Worm (Caenorhabditis elegans) whole organism, late embryonic: ENCODE results near the gene R53.4.

Source experiments
- C08G9.2 ChIP-seq: sonication (generic microtip); optimal IDR thresholded peaks from 2 replicates; lab custom pipeline; 2016; ENCODE audit warnings: mild to moderate bottlenecking, missing genetic modification characterization, moderate library complexity, missing compliant biosample characterization
- C38D4.7 ChIP-seq: fragments of 200-800 bp; sonication (Bioruptor generic); optimal IDR thresholded peaks from 2 replicates; lab custom pipeline; 2018; ENCODE audit warnings: mild to moderate bottlenecking, missing genetic modification characterization, moderate library complexity, missing compliant biosample characterization
- K09A11.1 ChIP-seq: sonication (generic microtip); optimal IDR thresholded peaks from 2 replicates; lab custom pipeline; 2017; ENCODE audit warnings: antibody characterized with exemption, mild to moderate bottlenecking, missing genetic modification characterization, missing compliant biosample characterization; ENCODE audit not compliant: insufficient read depth
- T23F11.4 ChIP-seq: fragments of 200-800 bp; sonication (Bioruptor generic); optimal IDR thresholded peaks from 2 replicates; lab custom pipeline; 2018; ENCODE audit warnings: mild to moderate bottlenecking, missing genetic modification characterization, missing compliant biosample characterization
- Y22D7AL.16 ChIP-seq: sonication (generic microtip); optimal IDR thresholded peaks from 2 replicates; lab custom pipeline; 2016; ENCODE audit warnings: missing genetic modification characterization, missing compliant biosample characterization
- ceh-18 ChIP-seq: sonication (generic microtip); optimal IDR thresholded peaks from 2 replicates; lab custom pipeline; 2016; ENCODE audit warnings: missing genetic modification characterization, missing compliant biosample characterization
- ceh-19 ChIP-seq: fragments of 200-800 bp; sonication (Bioruptor generic); optimal IDR thresholded peaks from 2 replicates; lab custom pipeline; 2018; ENCODE audit warnings: mild to moderate bottlenecking, missing genetic modification characterization, missing compliant biosample characterization
- ceh-2 ChIP-seq: sonication (generic microtip); optimal IDR thresholded peaks from 2 replicates; lab custom pipeline; 2016; ENCODE audit warnings: missing genotype, missing genetic modification characterization, missing compliant biosample characterization
- ceh-22 ChIP-seq: sonication (generic microtip); optimal IDR thresholded peaks from 2 replicates; lab custom pipeline; 2017; ENCODE audit warnings: missing biosample characterization, missing genetic modification characterization
- ceh-30 ChIP-seq: fragments of 150-350 bp; optimal IDR thresholded peaks from 2 replicates; lab custom pipeline; 2014; ENCODE audit warnings: missing biosample characterization, missing genetic modification characterization
- ceh-31 ChIP-seq: sonication (generic microtip); optimal IDR thresholded peaks from 2 replicates; lab custom pipeline; 2016; ENCODE audit warnings: missing genetic modification characterization, missing compliant biosample characterization
- ceh-9 ChIP-seq: sonication (generic microtip); optimal IDR thresholded peaks from 2 replicates; lab custom pipeline; 2016; ENCODE audit warnings: mild to moderate bottlenecking, missing genetic modification characterization, inconsistent platforms, missing compliant biosample characterization
- che-1 ChIP-seq: sonication (generic microtip); optimal IDR thresholded peaks from 2 replicates; lab custom pipeline; 2016; ENCODE audit warnings: mild to moderate bottlenecking, missing genetic modification characterization, missing compliant biosample characterization
- dmd-4 ChIP-seq: sonication (generic microtip); optimal IDR thresholded peaks from 2 replicates; lab custom pipeline; 2016; ENCODE audit warnings: borderline replicate concordance, missing genetic modification characterization, missing compliant biosample characterization
- elt-2 ChIP-seq: sonication (generic microtip); optimal IDR thresholded peaks from 2 replicates; lab custom pipeline; 2016; ENCODE audit warnings: missing genetic modification reagents, missing genetic modification characterization, missing compliant biosample characterization
- elt-4 ChIP-seq: sonication (generic microtip); optimal IDR thresholded peaks from 2 replicates; lab custom pipeline; 2016; ENCODE audit warnings: missing genetic modification characterization, missing compliant biosample characterization
- ets-4 ChIP-seq: sonication (generic microtip); optimal IDR thresholded peaks from 2 replicates; lab custom pipeline; 2016; ENCODE audit warnings: missing genetic modification characterization, missing compliant biosample characterization
- fax-1 ChIP-seq: sonication (generic microtip); optimal IDR thresholded peaks from 2 replicates; lab custom pipeline; 2016; ENCODE audit warnings: missing genotype, missing genetic modification characterization, missing compliant biosample characterization
- hlh-13 ChIP-seq: fragments of 200-800 bp; sonication (Bioruptor generic); optimal IDR thresholded peaks from 2 replicates; lab custom pipeline; 2018; ENCODE audit warnings: mild to moderate bottlenecking, missing genetic modification characterization, missing compliant biosample characterization
- hlh-15 ChIP-seq: sonication (generic microtip); optimal IDR thresholded peaks from 2 replicates; lab custom pipeline; 2016; ENCODE audit warnings: missing genetic modification characterization, missing compliant biosample characterization
- hlh-8 ChIP-seq: sonication (generic microtip); optimal IDR thresholded peaks from 2 replicates; lab custom pipeline; 2016; ENCODE audit warnings: missing genotype, missing genetic modification characterization, missing compliant biosample characterization
- lin-11 ChIP-seq: fragments of 200-800 bp; sonication (Bioruptor generic); optimal IDR thresholded peaks from 2 replicates; lab custom pipeline; 2018; ENCODE audit warnings: mild to moderate bottlenecking, missing genetic modification characterization, missing compliant biosample characterization
- nfya-1 ChIP-seq: sonication (generic microtip); optimal IDR thresholded peaks from 2 replicates; lab custom pipeline; 2017; ENCODE audit warnings: missing genetic modification characterization, mild to moderate bottlenecking, missing compliant biosample characterization, antibody characterized with exemption, moderate library complexity
- odd-2 ChIP-seq: sonication (generic microtip); optimal IDR thresholded peaks from 2 replicates; lab custom pipeline; 2017; ENCODE audit warnings: antibody characterized with exemption, mild to moderate bottlenecking, missing genetic modification characterization, missing compliant biosample characterization
- pax-1 ChIP-seq: fragments of 150-350 bp; optimal IDR thresholded peaks from 2 replicates; lab custom pipeline; 2014; ENCODE audit warnings: missing biosample characterization, missing genetic modification characterization
- pha-2 ChIP-seq: sonication (generic microtip); optimal IDR thresholded peaks from 2 replicates; lab custom pipeline; 2017; ENCODE audit warnings: mild to moderate bottlenecking, missing genetic modification characterization, missing compliant biosample characterization
- ref-2 ChIP-seq: sonication (generic microtip); optimal IDR thresholded peaks from 2 replicates; lab custom pipeline; 2016; ENCODE audit warnings: missing genetic modification characterization, missing compliant biosample characterization
- sdc-2 ChIP-seq: sonication (generic microtip); optimal IDR thresholded peaks from 2 replicates; lab custom pipeline; 2016; ENCODE audit warnings: missing genotype, missing genetic modification characterization, missing compliant biosample characterization
- tbx-2 ChIP-seq: sonication (generic microtip); optimal IDR thresholded peaks from 2 replicates; lab custom pipeline; 2016; ENCODE audit warnings: missing genetic modification characterization, missing compliant biosample characterization
- tbx-7 ChIP-seq: sonication (generic microtip); optimal IDR thresholded peaks from 2 replicates; lab custom pipeline; 2016; ENCODE audit warnings: missing genotype, missing genetic modification characterization, missing compliant biosample characterization
- ttx-3 ChIP-seq: sonication (generic microtip); optimal IDR thresholded peaks from 2 replicates; lab custom pipeline; 2016; ENCODE audit warnings: missing genetic modification reagents, missing genetic modification characterization, missing compliant biosample characterization
- unc-42 ChIP-seq: sonication (generic microtip); optimal IDR thresholded peaks from 2 replicates; lab custom pipeline; 2016; ENCODE audit warnings: missing genotype, missing genetic modification characterization, missing compliant biosample characterization
- unc-55 ChIP-seq: sonication (generic microtip); optimal IDR thresholded peaks from 2 replicates; lab custom pipeline; 2017; ENCODE audit warnings: missing biosample characterization, missing genetic modification reagents, missing genetic modification characterization
- unc-86 ChIP-seq: sonication (generic microtip); optimal IDR thresholded peaks from 2 replicates; lab custom pipeline; 2016; ENCODE audit warnings: missing genetic modification characterization, missing compliant biosample characterization

The R53.4 gene

DNA sequence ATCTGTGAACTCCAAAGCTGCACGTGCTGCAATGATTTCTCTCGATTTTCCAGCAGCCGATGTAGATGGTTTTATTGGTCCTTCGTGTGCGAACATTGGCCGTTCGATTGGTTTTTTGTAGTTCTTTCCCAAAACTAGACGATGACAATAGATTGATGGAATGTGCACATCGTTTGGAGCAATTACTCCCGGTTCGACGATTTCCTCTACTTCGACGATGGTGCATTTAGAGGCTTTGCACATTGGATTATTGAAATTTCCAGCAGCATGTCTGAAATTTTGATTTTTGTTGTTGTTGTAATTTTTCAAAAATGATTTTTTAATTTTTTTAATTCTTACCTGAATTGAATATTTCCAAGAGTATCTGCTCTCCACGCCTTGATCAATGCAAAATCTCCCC is 32.2 kb downstream of the R53.4 start:
- TF ChIP-seq ceh-22 (tag; lab: Kevin White, UChicago), result no peak
- TF ChIP-seq tbx-7 (tag; lab: Kevin White, UChicago), result no peak

- no peak for TF ChIP-seq pax-1 (tag; lab: Kevin White, UChicago)
- no peak for TF ChIP-seq K09A11.1 (tag; lab: Kevin White, UChicago)
- peak; percentile 61 for TF ChIP-seq elt-2 (tag; lab: Kevin White, UChicago)
- no peak for TF ChIP-seq lin-11 (tag; lab: Kevin White, UChicago)
- no peak for TF ChIP-seq hlh-8
- no peak for TF ChIP-seq che-1 (tag; lab: Kevin White, UChicago)
- TF ChIP-seq ceh-9 (tag; lab: Kevin White, UChicago), result no peak
Measured at ce11 chrII:9935044-9935599, 32.7 kb downstream of the R53.4 start.

DNA sequence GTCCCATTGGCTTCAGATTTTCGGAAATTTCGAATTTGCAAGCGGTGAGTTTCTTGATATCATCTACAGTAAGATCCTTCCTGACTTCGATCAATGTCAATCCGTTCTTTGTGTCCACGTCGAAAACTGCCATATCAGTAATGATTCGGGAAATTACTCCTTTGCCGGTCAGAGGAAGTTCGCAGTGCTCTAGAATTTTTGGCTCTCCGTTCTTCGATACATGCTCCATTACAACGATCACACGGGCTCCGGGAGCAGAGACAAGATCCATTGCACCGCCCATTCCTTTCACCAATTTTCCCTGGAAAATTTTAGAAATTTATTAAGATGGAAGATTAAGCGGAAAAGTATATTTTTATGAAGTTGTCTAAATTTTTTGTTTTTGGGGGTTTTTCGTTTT is 33.3 kb downstream of the R53.4 start:
- TF ChIP-seq pax-1 (tag; lab: Kevin White, UChicago), result no peak
- no peak for TF ChIP-seq ceh-19 (GFP tag; lab: Kevin White, UChicago)
- no peak for TF ChIP-seq Y22D7AL.16 (tag; lab: Kevin White, UChicago)
- TF ChIP-seq ceh-30 (tag; lab: Kevin White, UChicago), result no peak

ce11 chrII:9933947-9934383 is 33.9 kb downstream of the R53.4 start:
- TF ChIP-seq unc-42 (tag; lab: Kevin White, UChicago) (no peak), K09A11.1 (tag; lab: Kevin White, UChicago) (no peak), ttx-3 (no peak), fax-1 (no peak), C38D4.7 (GFP tag; lab: Kevin White, UChicago) (no peak), pax-1 (tag; lab: Kevin White, UChicago) (no peak), C08G9.2 (tag; lab: Kevin White, UChicago) (no peak), sdc-2 (no peak), hlh-13 (GFP tag; lab: Kevin White, UChicago) (no peak), elt-2 (tag; lab: Kevin White, UChicago) (no peak), ceh-19 (GFP tag; lab: Kevin White, UChicago) (no peak), T23F11.4 (GFP tag; lab: Kevin White, UChicago) (no peak), nfya-1 (tag; lab: Kevin White, UChicago) (no peak), odd-2 (tag; lab: Kevin White, UChicago) (no peak), dmd-4 (tag; lab: Kevin White, UChicago) (no peak), ets-4 (no peak), hlh-15 (no peak)

DNA sequence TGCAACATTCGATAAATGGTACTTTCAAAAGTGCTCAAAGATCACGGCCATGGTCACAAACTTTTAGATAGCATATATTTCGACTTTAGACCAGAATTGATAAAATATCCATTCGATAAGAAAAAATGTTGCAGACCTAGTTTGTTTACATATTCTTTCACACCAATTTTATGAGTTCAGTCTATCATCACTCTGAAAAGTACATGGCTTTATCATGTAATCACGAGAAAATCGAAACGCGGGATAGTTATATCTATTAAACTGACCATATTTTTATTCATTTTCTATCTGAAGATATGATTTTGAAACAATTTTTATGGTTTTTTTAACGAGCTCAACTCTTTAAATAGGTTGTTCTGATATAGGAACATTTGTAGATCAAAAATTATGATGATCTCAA is 36.4 kb downstream of the R53.4 start, which contains the start of gene pho-11:
TSS of gene pho-11 (plus strand) at position 374 of the 400 bp plus-strand sequence.
- TF ChIP-seq unc-86 (tag; lab: Kevin White, UChicago) (no peak), elt-2 (tag; lab: Kevin White, UChicago) (peak; percentile 14)
- TF ChIP-seq, all 69 proteins: peak for 1

- TF ChIP-seq ceh-18 (peak; percentile 4), ceh-30 (tag; lab: Kevin White, UChicago) (no peak), C08G9.2 (tag; lab: Kevin White, UChicago) (peak; percentile 55), ets-4 (peak; percentile 40), ceh-31 (tag; lab: Kevin White, UChicago) (peak; percentile 67), elt-4 (no peak), tbx-7 (tag; lab: Kevin White, UChicago) (peak; percentile 27), pha-2 (no peak), tbx-2 (peak; percentile 67), unc-55 (GFP tag; lab: Kevin White, UChicago) (no peak), ref-2 (tag; lab: Kevin White, UChicago) (peak; percentile 36), ceh-2 (peak; percentile 22)
Measured at ce11 chrII:9931012-9931411, 36.8 kb downstream of the R53.4 start.
